Fruit fly (Drosophila melanogaster) whole organism, wandering third instar larva: ENCODE measurements around the gene spri.

ENCODE experiments used
- Abd-B ChIP-seq: fragments of >200 bp; optimal IDR thresholded peaks from 2 replicates; lab custom pipeline; 2017; ENCODE audit warnings: missing biosample characterization, missing genetic modification characterization
- Jra ChIP-seq: sonication (Bioruptor generic); optimal IDR thresholded peaks from 2 replicates; lab custom pipeline; 2016; ENCODE audit warnings: missing biosample characterization, missing genetic modification characterization
- Rel ChIP-seq, 2 experiments: fragments of 200-800 bp; sonication (Bioruptor generic) in 1 of 2; optimal IDR thresholded peaks; 2 replicates in 1 of 2; 3 replicates in 1 of 2; lab custom pipeline; 2016 to 2019; ENCODE audit warnings: mild to moderate bottlenecking in 2 of 2, missing biosample characterization in 2 of 2, missing genetic modification characterization in 2 of 2, moderate library complexity in 1 of 2
- Sp1 ChIP-seq: fragments of 200-800 bp; sonication (Bioruptor generic); optimal IDR thresholded peaks from 3 replicates; lab custom pipeline; 2019; ENCODE audit warnings: missing biosample characterization, mild to moderate bottlenecking, missing genetic modification characterization, moderate library complexity
- br ChIP-seq: fragments of 200-800 bp; sonication (Bioruptor generic); optimal IDR thresholded peaks from 2 replicates; lab custom pipeline; 2016; ENCODE audit warnings: missing biosample characterization, missing genetic modification characterization
- ey ChIP-seq: fragments of 200-800 bp; sonication (Bioruptor generic); optimal IDR thresholded peaks from 2 replicates; lab custom pipeline; 2016; ENCODE audit warnings: missing biosample characterization, missing genetic modification characterization
- foxo ChIP-seq, 2 experiments: fragments of 200-800 bp; sonication (Bioruptor generic); optimal IDR thresholded peaks; 2 replicates in 1 of 2; 3 replicates in 1 of 2; lab custom pipeline; 2016 to 2017; ENCODE audit warnings: missing biosample characterization in 2 of 2, missing genetic modification characterization in 2 of 2
- lola ChIP-seq: fragments of >200 bp; optimal IDR thresholded peaks from 2 replicates; lab custom pipeline; 2017; ENCODE audit warnings: missing biosample characterization, missing genetic modification characterization
- pan ChIP-seq: fragments of >200 bp; optimal IDR thresholded peaks from 2 replicates; lab custom pipeline; 2017
- psq ChIP-seq: fragments of 200-800 bp; sonication (Bioruptor generic); optimal IDR thresholded peaks from 3 replicates; lab custom pipeline; 2017; ENCODE audit warnings: missing biosample characterization, mild to moderate bottlenecking, missing genetic modification characterization, moderate library complexity

DNA sequence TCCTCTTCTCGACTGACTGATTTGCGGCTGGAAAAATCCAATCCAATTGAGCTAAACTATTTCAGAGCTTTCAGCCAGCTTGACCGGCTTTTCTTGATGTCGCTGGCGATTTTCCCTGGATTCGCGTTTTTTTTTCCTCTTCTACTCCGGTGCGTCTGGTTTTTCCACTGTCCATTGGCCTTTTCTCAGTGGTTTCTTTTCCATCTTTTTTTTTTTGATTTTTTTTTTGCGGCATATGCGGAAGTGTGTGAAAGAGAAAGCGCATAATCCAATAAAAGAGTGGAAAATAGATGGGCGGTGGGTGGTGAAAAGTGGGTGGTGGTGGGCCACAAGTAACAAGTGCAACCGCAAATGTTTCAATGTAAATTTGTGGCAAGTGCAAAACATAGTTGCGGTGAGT is 27.2 kb downstream of the spri start:
- TF ChIP-seq foxo (GFP tag; optimal IDR thresholded peaks at IDR 0.05; lab: Kevin White, UChicago) (no peak), psq (no peak), pan (lab: Kevin White, UChicago) (no peak), ey (GFP tag; lab: Kevin White, UChicago) (no peak), Rel (GFP tag; optimal IDR thresholded peaks at IDR 0.05; lab: Kevin White, UChicago) (no peak), Rel (tag; optimal IDR thresholded peaks at IDR 0.05; lab: Kevin White, UChicago) (no peak), br (GFP tag; lab: Kevin White, UChicago) (no peak), Jra (no peak), lola (GFP tag; lab: Kevin White, UChicago) (no peak), Sp1 (GFP tag; lab: Kevin White, UChicago) (no peak), Abd-B (no peak)
